Fruit fly (Drosophila melanogaster) whole organism, adult: ENCODE data around the gene Tsp29Fb.

Source experiments
- CG11617 ChIP-seq: fragments of 200-800 bp; sonication (Bioruptor generic); optimal IDR thresholded peaks from 2 replicates; lab custom pipeline; 2017; ENCODE audit warnings: mild to moderate bottlenecking, missing biosample characterization, missing genetic modification reagents, missing genetic modification characterization
- CG12768 ChIP-seq: fragments of 200-800 bp; sonication (Bioruptor generic); optimal IDR thresholded peaks from 2 replicates; lab custom pipeline; 2017; ENCODE audit warnings: missing biosample characterization, missing genetic modification characterization, mild to moderate bottlenecking, moderate library complexity, missing genetic modification reagents
- CG5204 ChIP-seq: fragments of 200-800 bp; sonication (Bioruptor generic); optimal IDR thresholded peaks from 2 replicates; lab custom pipeline; 2016; ENCODE audit warnings: missing biosample characterization, missing genetic modification characterization
- Clk ChIP-seq: fragments of 200-800 bp; sonication (Bioruptor generic); optimal IDR thresholded peaks from 2 replicates; lab custom pipeline; 2017; ENCODE audit warnings: missing biosample characterization, missing genetic modification characterization
- Crg-1 ChIP-seq: fragments of 200-800 bp; sonication (Bioruptor generic); optimal IDR thresholded peaks from 2 replicates; lab custom pipeline; 2016; ENCODE audit warnings: missing biosample characterization, missing genetic modification characterization
- Hr96 ChIP-seq: fragments of 200-800 bp; sonication (Bioruptor generic); optimal IDR thresholded peaks from 2 replicates; lab custom pipeline; 2016; ENCODE audit warnings: missing biosample characterization, missing genetic modification characterization
- Mnt ChIP-seq: fragments of 200-800 bp; sonication (Bioruptor generic); optimal IDR thresholded peaks from 2 replicates; lab custom pipeline; 2016; ENCODE audit warnings: missing biosample characterization, mild to moderate bottlenecking, missing genetic modification characterization
- cnc ChIP-seq, 2 experiments: fragments of >200 bp; optimal IDR thresholded peaks; 2 replicates each; lab custom pipeline; 2017
- ovo ChIP-seq: fragments of 200-800 bp; sonication (Bioruptor generic); optimal IDR thresholded peaks from 2 replicates; lab custom pipeline; 2016; ENCODE audit warnings: missing biosample characterization, missing genetic modification characterization
- pad ChIP-seq: fragments of 200-800 bp; sonication (Bioruptor generic); optimal IDR thresholded peaks from 3 replicates; lab custom pipeline; 2017; ENCODE audit warnings: missing biosample characterization, missing genetic modification characterization, mild to moderate bottlenecking, moderate library complexity, missing genetic modification reagents

DNA sequence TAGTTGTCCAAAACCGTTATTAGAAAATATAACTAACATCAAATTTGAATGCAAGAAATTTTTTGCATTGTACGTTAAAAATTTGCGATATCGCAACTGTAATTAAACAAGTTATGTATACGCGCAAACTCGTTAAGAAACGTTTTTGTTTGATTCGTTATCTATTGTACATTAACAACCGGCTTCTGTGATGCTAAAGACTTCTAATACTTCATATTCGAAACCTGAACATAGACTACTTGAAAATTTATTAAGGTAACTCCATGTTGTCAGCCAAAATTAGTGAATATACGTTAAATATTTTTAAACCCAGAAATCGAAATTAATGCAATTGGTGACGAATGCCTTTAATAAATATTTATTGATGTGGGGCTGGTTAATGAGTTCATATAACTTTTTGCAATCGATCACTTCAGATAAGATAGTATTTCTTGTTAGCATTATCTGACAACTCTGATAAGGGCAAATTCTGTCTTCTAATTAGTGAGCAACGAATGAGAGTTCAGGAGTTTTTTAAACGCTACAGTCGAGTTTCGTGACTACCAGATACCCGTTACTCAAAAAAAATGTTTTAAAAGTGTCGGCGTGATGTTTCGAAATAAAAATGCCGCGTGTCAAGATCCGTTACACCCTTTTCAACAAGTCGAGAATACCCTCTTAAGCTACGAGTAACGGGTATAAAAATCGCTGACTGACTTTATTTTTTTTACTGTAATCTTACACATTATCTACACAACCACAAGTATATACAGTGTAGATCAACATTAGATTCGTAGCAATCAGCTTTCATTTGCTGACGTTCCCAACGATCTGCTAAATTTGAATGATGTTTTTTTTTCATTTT is 15.2 kb downstream of the Tsp29Fb start:
- TF ChIP-seq CG12768 (GFP tag; lab: Kevin White, UChicago) (peak; percentile 53), Clk (no peak), pad (GFP tag; lab: Kevin White, UChicago) (peak; percentile 4), Crg-1 (no peak), cnc (optimal IDR thresholded peaks at IDR 0.05; lab: Kevin White, UChicago) (no peak), Mnt (GFP tag; lab: Kevin White, UChicago) (no peak), ovo (GFP tag; lab: Kevin White, UChicago) (peak; percentile 37), Hr96 (GFP tag; lab: Kevin White, UChicago) (no peak), CG5204 (GFP tag; lab: Kevin White, UChicago) (peak; percentile 44), CG11617 (GFP tag; lab: Kevin White, UChicago) (peak; percentile 11)
